Worm (Caenorhabditis elegans): ENCODE data around the gene sgca-1.

Gene sgca-1

ce11 chrX:6742891-6743290 is 46.5 kb downstream of the sgca-1 start:
- TF ChIP-seq fkh-6 (tag; optimal IDR thresholded peaks at IDR 0.05) (no peak), unc-55 (GFP tag; optimal IDR thresholded peaks at IDR 0.05) (no peak), dmd-4 (tag; optimal IDR thresholded peaks at IDR 0.05; ENCODE audit: borderline replicate concordance) (no peak), hlh-30 (tag; optimal IDR thresholded peaks at IDR 0.05; ENCODE audit: insufficient read depth) (peak; percentile 78), pha-2 (tag; optimal IDR thresholded peaks at IDR 0.05) (no peak), ceh-31 (tag; optimal IDR thresholded peaks at IDR 0.05) (peak; percentile 7), ceh-14 (tag; optimal IDR thresholded peaks at IDR 0.05) (no peak), hlh-15 (tag; optimal IDR thresholded peaks at IDR 0.05) (no peak), ceh-18 (tag; optimal IDR thresholded peaks at IDR 0.05) (peak; percentile 23), pag-3 (tag; optimal IDR thresholded peaks at IDR 0.05; ENCODE audit: borderline replicate concordance) (no peak)

ce11 chrX:6742011-6742683 is 47.2 kb downstream of the sgca-1 start, which contains the start of gene mdl-1:
Gene mdl-1, plus strand, starts transcription at chrX:6742351.
- TF ChIP-seq dve-1 (tag; optimal IDR thresholded peaks at IDR 0.05) (peak; percentile 86), pha-2 (tag; optimal IDR thresholded peaks at IDR 0.05) (peak; percentile 76), nhr-232 (tag; optimal IDR thresholded peaks at IDR 0.05) (no peak), mec-3 (tag; optimal IDR thresholded peaks at IDR 0.05; ENCODE audit: borderline replicate concordance) (no peak), ceh-30 (tag; optimal IDR thresholded peaks at IDR 0.05) (no peak), ama-1 (optimal IDR thresholded peaks at IDR 0.05) (no peak), ets-4 (tag; optimal IDR thresholded peaks at IDR 0.05) (peak; percentile 58), npax-4 (tag; optimal IDR thresholded peaks at IDR 0.05) (no peak), sox-2 (GFP tag; IDR thresholded peaks at IDR 0.05) (no peak), T23F11.4 (GFP tag; optimal IDR thresholded peaks at IDR 0.05) (peak; percentile 85), lim-6 (tag; optimal IDR thresholded peaks at IDR 0.05) (no peak), tbx-7 (tag; optimal IDR thresholded peaks at IDR 0.05) (no peak), nfya-1 (tag; optimal IDR thresholded peaks at IDR 0.05) (peak; percentile 78), fax-1 (tag; optimal IDR thresholded peaks at IDR 0.05) (no peak), ref-2 (tag; optimal IDR thresholded peaks at IDR 0.05) (peak; percentile 82), unc-42 (tag; optimal IDR thresholded peaks at IDR 0.05) (peak; percentile 48), ceh-9 (tag; optimal IDR thresholded peaks at IDR 0.05) (no peak), ztf-16 (tag; optimal IDR thresholded peaks at IDR 0.05) (peak; percentile 2), ceh-34 (tag; optimal IDR thresholded peaks at IDR 0.05) (peak; percentile 96), unc-3 (GFP tag; conservative IDR thresholded peaks at IDR 0.05) (no peak), unc-3 (tag; optimal IDR thresholded peaks at IDR 0.05) (peak; percentile 39), ceh-45 (GFP tag; IDR thresholded peaks at IDR 0.05) (no peak; the same call in 1 of the 2 replicates), F13H6.1 (tag; optimal IDR thresholded peaks at IDR 0.05) (peak; percentile 54), hlh-13 (GFP tag; optimal IDR thresholded peaks at IDR 0.05) (no peak), ahr-1 (tag; optimal IDR thresholded peaks at IDR 0.05) (peak; percentile 6), fkh-10 (GFP tag; optimal IDR thresholded peaks at IDR 0.05) (no peak), fkh-6 (tag; optimal IDR thresholded peaks at IDR 0.05) (no peak), gmeb-2 (tag; optimal IDR thresholded peaks at IDR 0.05) (no peak), Y22D7AL.16 (tag; optimal IDR thresholded peaks at IDR 0.05) (no peak), C38D4.7 (GFP tag; optimal IDR thresholded peaks at IDR 0.05) (peak; percentile 23), zip-5 (tag; optimal IDR thresholded peaks at IDR 0.05) (no peak), ceh-6 (GFP tag; optimal IDR thresholded peaks at IDR 0.05) (peak; percentile 8), dmd-4 (tag; optimal IDR thresholded peaks at IDR 0.05; ENCODE audit: borderline replicate concordance) (no peak), ceh-48 (tag; optimal IDR thresholded peaks at IDR 0.05) (no peak), hlh-8 (tag; optimal IDR thresholded peaks at IDR 0.05) (no peak), syd-9 (tag; optimal IDR thresholded peaks at IDR 0.05) (peak; percentile 58), hlh-15 (tag; optimal IDR thresholded peaks at IDR 0.05) (no peak), pha-4 (tag; optimal IDR thresholded peaks at IDR 0.05) (no peak), nhr-11 (tag; optimal IDR thresholded peaks at IDR 0.05) (no peak), rnt-1 (tag; optimal IDR thresholded peaks at IDR 0.05) (peak; percentile 97), pag-3 (tag; optimal IDR thresholded peaks at IDR 0.05; ENCODE audit: borderline replicate concordance) (no peak), K02D7.2 (tag; optimal IDR thresholded peaks at IDR 0.05) (no peak), pqm-1 (tag; optimal IDR thresholded peaks at IDR 0.05) (no peak), ceh-22 (tag; optimal IDR thresholded peaks at IDR 0.05) (no peak), elt-2 (tag; optimal IDR thresholded peaks at IDR 0.05) (peak; percentile 74)

Data from whole organism, late embryonic.